Worm (Caenorhabditis elegans): ENCODE measurements around the gene pqn-31.

The pqn-31 gene

ce11 chrV:9143896-9144295 is 34.5 kb downstream of the pqn-31 start:
- TF ChIP-seq sma-9 (GFP tag; optimal IDR thresholded peaks at IDR 0.05) (peak; percentile 60), sma-9 (tag; optimal IDR thresholded peaks at IDR 0.05) (no peak), ceh-82 (tag; optimal IDR thresholded peaks at IDR 0.05) (no peak), nhr-21 (tag; optimal IDR thresholded peaks at IDR 0.05) (peak; percentile 33), sma-3 (GFP tag; optimal IDR thresholded peaks at IDR 0.05) (peak; percentile 31)

- TF ChIP-seq fos-1 (tag; optimal IDR thresholded peaks at IDR 0.05) (peak; percentile 16), sma-9 (GFP tag; optimal IDR thresholded peaks at IDR 0.05) (peak; percentile 2), sma-9 (tag; optimal IDR thresholded peaks at IDR 0.05) (no peak), gmeb-1 (tag; optimal IDR thresholded peaks at IDR 0.05) (peak; percentile 22), nhr-77 (tag; optimal IDR thresholded peaks at IDR 0.05) (no peak)
Observed at ce11 chrV:9146196-9146595, 36.8 kb downstream of the pqn-31 start.

ce11 chrV:9146849-9147557 is 37.6 kb downstream of the pqn-31 start, which contains the start of gene spl-2:
Gene spl-2, minus strand, starts transcription at chrV:9146899.
- peak; percentile 29 for TF ChIP-seq sma-3 (GFP tag; optimal IDR thresholded peaks at IDR 0.05)
- TF ChIP-seq nhr-25 (tag; optimal IDR thresholded peaks at IDR 0.05): peak; percentile 47
- TF ChIP-seq sma-9 (GFP tag; optimal IDR thresholded peaks at IDR 0.05): peak; percentile 35
- TF ChIP-seq sma-9 (tag; optimal IDR thresholded peaks at IDR 0.05): no peak
- no peak for TF ChIP-seq aly-2 (tag; optimal IDR thresholded peaks at IDR 0.05)
- peak; percentile 50 for TF ChIP-seq nhr-21 (tag; optimal IDR thresholded peaks at IDR 0.05)
- no peak for TF ChIP-seq nhr-237 (tag; optimal IDR thresholded peaks at IDR 0.05)
- peak; percentile 23 for TF ChIP-seq nhr-129 (tag; optimal IDR thresholded peaks at IDR 0.05)

- peak; percentile 54 for TF ChIP-seq sma-9 (GFP tag; optimal IDR thresholded peaks at IDR 0.05)
- TF ChIP-seq sma-9 (tag; optimal IDR thresholded peaks at IDR 0.05): no peak
- no peak for TF ChIP-seq ama-1 (optimal IDR thresholded peaks at IDR 0.05)
Observed at ce11 chrV:9148151-9148550, 38.8 kb downstream of the pqn-31 start.

ce11 chrV:9152339-9152738 is 43.0 kb downstream of the pqn-31 start:
- no peak for TF ChIP-seq nhr-12 (tag; optimal IDR thresholded peaks at IDR 0.05)
- peak; percentile 67 for TF ChIP-seq sma-9 (GFP tag; optimal IDR thresholded peaks at IDR 0.05)
- TF ChIP-seq sma-9 (tag; optimal IDR thresholded peaks at IDR 0.05): no peak

ce11 chrV:9154772-9155171 is 45.4 kb downstream of the pqn-31 start, which contains the start of gene B0222.5:
Gene B0222.5, minus strand, starts transcription at chrV:9154872.
- TF ChIP-seq aly-2 (tag; optimal IDR thresholded peaks at IDR 0.05) (no peak), nhr-11 (tag; optimal IDR thresholded peaks at IDR 0.05) (no peak), unc-39 (tag; optimal IDR thresholded peaks at IDR 0.05) (no peak), peb-1 (tag; optimal IDR thresholded peaks at IDR 0.05) (no peak), ztf-4 (tag; optimal IDR thresholded peaks at IDR 0.05) (no peak), elt-1 (tag; optimal IDR thresholded peaks at IDR 0.05) (no peak), skn-1 (tag; optimal IDR thresholded peaks at IDR 0.05) (no peak), fos-1 (tag; optimal IDR thresholded peaks at IDR 0.05) (no peak), blmp-1 (tag; optimal IDR thresholded peaks at IDR 0.05; ENCODE audit: insufficient read depth) (no peak), lsy-2 (tag; optimal IDR thresholded peaks at IDR 0.05) (no peak), F13H6.1 (tag; optimal IDR thresholded peaks at IDR 0.05) (no peak), nhr-10 (tag; optimal IDR thresholded peaks at IDR 0.05) (no peak), nhr-23 (tag; optimal IDR thresholded peaks at IDR 0.05) (no peak), alr-1 (tag; optimal IDR thresholded peaks at IDR 0.05) (no peak), C34F6.9 (tag; optimal IDR thresholded peaks at IDR 0.05) (no peak), snpc-4 (tag; optimal IDR thresholded peaks at IDR 0.05) (no peak), Y55F3AM.14 (GFP tag; optimal IDR thresholded peaks at IDR 0.05) (no peak), nhr-129 (tag; optimal IDR thresholded peaks at IDR 0.05) (no peak), sma-9 (GFP tag; optimal IDR thresholded peaks at IDR 0.05) (no peak), sma-9 (tag; optimal IDR thresholded peaks at IDR 0.05) (no peak), lin-11 (tag; optimal IDR thresholded peaks at IDR 0.05) (no peak)

ce11 chrV:9155616-9156015 is 46.2 kb downstream of the pqn-31 start:
- no peak for TF ChIP-seq nhr-10 (tag; optimal IDR thresholded peaks at IDR 0.05)
- no peak for TF ChIP-seq unc-62 (GFP tag; optimal IDR thresholded peaks at IDR 0.05)
- no peak for TF ChIP-seq unc-39 (tag; optimal IDR thresholded peaks at IDR 0.05)
- TF ChIP-seq fos-1 (tag; optimal IDR thresholded peaks at IDR 0.05): no peak

Data from whole organism, L2 larva.